Fruit fly (Drosophila melanogaster) whole organism, embryonic: ENCODE measurements around the gene beat-Vc.

Source experiments
- ATbp ChIP-seq: fragments of 200-800 bp; sonication (Bioruptor generic); optimal IDR thresholded peaks from 2 replicates; lab custom pipeline; 2017; ENCODE audit warnings: missing biosample characterization, mild to moderate bottlenecking, missing genetic modification characterization, missing genetic modification reagents
- B-H2 ChIP-seq: fragments of 200-800 bp; sonication (Bioruptor generic); optimal IDR thresholded peaks from 2 replicates; lab custom pipeline; 2018; ENCODE audit warnings: missing biosample characterization, mild to moderate bottlenecking, missing genetic modification characterization
- CG11085 ChIP-seq: fragments of 200-800 bp; sonication (Bioruptor generic); IDR thresholded peaks from 2 replicates; pipeline ENCODE4 v1.3.6; 2022; ENCODE audit warnings: missing biosample characterization, missing genetic modification characterization
- CG11456 ChIP-seq: fragments of 200-800 bp; sonication (Bioruptor generic); IDR thresholded peaks from 3 replicates; pipeline ENCODE4 v1.3.6; 2022; ENCODE audit warnings: missing biosample characterization, missing genetic modification characterization
- CG11504 ChIP-seq: fragments of 200-800 bp; sonication (Bioruptor generic); optimal IDR thresholded peaks from 3 replicates; lab custom pipeline; 2019; ENCODE audit warnings: missing biosample characterization, mild to moderate bottlenecking, missing genetic modification characterization, moderate library complexity
- CG12219 ChIP-seq: fragments of 200-800 bp; sonication (Bioruptor generic); optimal IDR thresholded peaks from 3 replicates; lab custom pipeline; 2018; ENCODE audit warnings: missing biosample characterization, mild to moderate bottlenecking, missing genetic modification characterization
- CG12659 ChIP-seq: fragments of 200-800 bp; sonication (Bioruptor generic); optimal IDR thresholded peaks from 3 replicates; lab custom pipeline; 2017; ENCODE audit warnings: mild to moderate bottlenecking, missing biosample characterization, missing genetic modification reagents, missing genetic modification characterization
- CG12769 ChIP-seq: fragments of 200-800 bp; sonication (Bioruptor generic); optimal IDR thresholded peaks from 2 replicates; lab custom pipeline; 2019; ENCODE audit warnings: missing biosample characterization, mild to moderate bottlenecking, missing genetic modification characterization, moderate library complexity
- CG13775 ChIP-seq: fragments of 200-800 bp; sonication (Bioruptor generic); optimal IDR thresholded peaks from 3 replicates; lab custom pipeline; 2017; ENCODE audit warnings: missing biosample characterization, mild to moderate bottlenecking, missing genetic modification characterization
- CG17829 ChIP-seq: fragments of 200-800 bp; optimal IDR thresholded peaks from 2 replicates; lab custom pipeline; 2019; ENCODE audit warnings: missing biosample characterization, mild to moderate bottlenecking, missing genetic modification characterization, moderate library complexity
- CG18262 ChIP-seq: fragments of 200-800 bp; optimal IDR thresholded peaks from 3 replicates; lab custom pipeline; 2019; ENCODE audit warnings: missing biosample characterization, mild to moderate bottlenecking, missing genetic modification characterization, moderate library complexity
- CG18764 ChIP-seq: fragments of 200-800 bp; sonication (Bioruptor generic); optimal IDR thresholded peaks from 3 replicates; lab custom pipeline; 2016; ENCODE audit warnings: missing biosample characterization, missing genetic modification characterization
- CG2116 ChIP-seq: fragments of 200-800 bp; sonication (Bioruptor generic); optimal IDR thresholded peaks from 3 replicates; lab custom pipeline; 2018; ENCODE audit warnings: missing biosample characterization, mild to moderate bottlenecking, missing genetic modification characterization
- CG2129 ChIP-seq: fragments of 200-800 bp; sonication (Bioruptor generic); IDR thresholded peaks from 2 replicates; pipeline ENCODE4 v1.3.6; 2022; ENCODE audit warnings: missing biosample characterization, missing genetic modification characterization; ENCODE audit not compliant: partially characterized antibody
- CG2678 ChIP-seq: fragments of 200-800 bp; sonication (Bioruptor generic); optimal IDR thresholded peaks from 3 replicates; lab custom pipeline; 2019; ENCODE audit warnings: missing biosample characterization, mild to moderate bottlenecking, missing genetic modification characterization, moderate library complexity
- CG30020 ChIP-seq: fragments of 200-800 bp; optimal IDR thresholded peaks from 2 replicates; lab custom pipeline; 2019; ENCODE audit warnings: missing biosample characterization, mild to moderate bottlenecking, missing genetic modification characterization, moderate library complexity
- CG3281 ChIP-seq: fragments of 200-800 bp; sonication (Bioruptor generic); optimal IDR thresholded peaks from 3 replicates; lab custom pipeline; 2017; ENCODE audit warnings: missing biosample characterization, mild to moderate bottlenecking, missing genetic modification characterization
- CG34422 ChIP-seq: fragments of 200-800 bp; sonication (Bioruptor generic); IDR thresholded peaks from 3 replicates; pipeline ENCODE4 v1.3.6; 2022; ENCODE audit warnings: missing biosample characterization, missing genetic modification characterization
- CG4282 ChIP-seq: fragments of 200-800 bp; sonication (Bioruptor generic); optimal IDR thresholded peaks from 2 replicates; lab custom pipeline; 2016; ENCODE audit warnings: missing biosample characterization, missing genetic modification characterization
- CG4404 ChIP-seq: fragments of 200-800 bp; sonication (Bioruptor generic); IDR thresholded peaks from 2 replicates; pipeline ENCODE4 v1.3.6; 2022; ENCODE audit warnings: missing biosample characterization, missing genetic modification characterization
- CG4854 ChIP-seq: fragments of 200-800 bp; sonication (Bioruptor generic); optimal IDR thresholded peaks from 2 replicates; lab custom pipeline; 2016; ENCODE audit warnings: missing biosample characterization, missing genetic modification characterization, inconsistent platforms
- CG5953 ChIP-seq: fragments of 200-800 bp; sonication (Bioruptor generic); IDR thresholded peaks from 2 replicates; pipeline ENCODE4 v1.3.6; 2022; ENCODE audit warnings: missing biosample characterization, missing genetic modification characterization
- CG6765 ChIP-seq: fragments of 200-800 bp; sonication (Bioruptor generic); optimal IDR thresholded peaks from 3 replicates; lab custom pipeline; 2017; ENCODE audit warnings: missing biosample characterization, mild to moderate bottlenecking, missing genetic modification characterization
- CG6791 ChIP-seq: fragments of 200-800 bp; sonication (Bioruptor generic); IDR thresholded peaks from 3 replicates; pipeline ENCODE4 v1.3.6; 2022; ENCODE audit warnings: missing biosample characterization, missing genetic modification characterization; ENCODE audit not compliant: partially characterized antibody
- CG8089 ChIP-seq: fragments of 200-800 bp; sonication (Bioruptor generic); optimal IDR thresholded peaks from 3 replicates; lab custom pipeline; 2016; ENCODE audit warnings: missing biosample characterization, missing genetic modification characterization
- CG8281 ChIP-seq: fragments of 200-800 bp; sonication (Bioruptor generic); optimal IDR thresholded peaks from 2 replicates; lab custom pipeline; 2018; ENCODE audit warnings: missing biosample characterization, mild to moderate bottlenecking, missing genetic modification characterization, moderate library complexity
- CG9817 ChIP-seq: fragments of 200-800 bp; sonication (Bioruptor generic); optimal IDR thresholded peaks from 2 replicates; lab custom pipeline; 2018; ENCODE audit warnings: missing biosample characterization, mild to moderate bottlenecking, missing genetic modification characterization, moderate library complexity
- D19A ChIP-seq: fragments of 200-800 bp; optimal IDR thresholded peaks from 3 replicates; lab custom pipeline; 2019; ENCODE audit warnings: missing biosample characterization, mild to moderate bottlenecking, missing genetic modification characterization, moderate library complexity
- Dp ChIP-seq: fragments of 200-800 bp; sonication (Bioruptor generic); optimal IDR thresholded peaks from 2 replicates; lab custom pipeline; 2018; ENCODE audit warnings: missing biosample characterization, mild to moderate bottlenecking, missing genetic modification characterization, moderate library complexity
- Drgx ChIP-seq: fragments of 200-800 bp; sonication (Bioruptor generic); IDR thresholded peaks from 2 replicates; pipeline ENCODE4 v1.3.6; 2022; ENCODE audit warnings: missing biosample characterization, missing genetic modification characterization
- Fer3 ChIP-seq: fragments of 200-800 bp; sonication (Bioruptor generic); optimal IDR thresholded peaks from 2 replicates; lab custom pipeline; 2018; ENCODE audit warnings: missing biosample characterization, mild to moderate bottlenecking, missing genetic modification characterization, moderate library complexity
- HLHmδ ChIP-seq: fragments of 200-800 bp; sonication (Bioruptor generic); optimal IDR thresholded peaks from 2 replicates; lab custom pipeline; 2018; ENCODE audit warnings: missing biosample characterization, mild to moderate bottlenecking, missing genetic modification characterization, moderate library complexity
- Hmx ChIP-seq: fragments of 200-800 bp; sonication (Bioruptor generic); optimal IDR thresholded peaks from 2 replicates; lab custom pipeline; 2016; ENCODE audit warnings: missing biosample characterization, missing genetic modification characterization
- MESR4 ChIP-seq: fragments of 200-800 bp; sonication (Bioruptor generic); optimal IDR thresholded peaks from 2 replicates; lab custom pipeline; 2018; ENCODE audit warnings: missing biosample characterization, mild to moderate bottlenecking, missing genetic modification characterization, moderate library complexity
- Meics ChIP-seq: fragments of 200-800 bp; sonication (Bioruptor generic); optimal IDR thresholded peaks from 2 replicates; lab custom pipeline; 2017; ENCODE audit warnings: missing biosample characterization, mild to moderate bottlenecking, missing genetic modification characterization
- Mrtf ChIP-seq: fragments of 200-800 bp; sonication (Bioruptor generic); IDR thresholded peaks from 3 replicates; pipeline ENCODE4 v1.3.6; 2022; ENCODE audit warnings: missing biosample characterization, missing genetic modification characterization
- Myb ChIP-seq: fragments of 200-800 bp; sonication (Bioruptor generic); optimal IDR thresholded peaks from 2 replicates; lab custom pipeline; 2016; ENCODE audit warnings: missing biosample characterization, missing genetic modification characterization
- Ptx1 ChIP-seq: fragments of 200-800 bp; sonication (Bioruptor generic); IDR thresholded peaks from 2 replicates; pipeline ENCODE4 v1.3.6; 2022; ENCODE audit warnings: missing biosample characterization, missing genetic modification characterization
- amos ChIP-seq: fragments of 200-800 bp; sonication (Bioruptor generic); IDR thresholded peaks from 2 replicates; pipeline ENCODE4 v1.3.6; 2022; ENCODE audit warnings: missing biosample characterization, missing genetic modification characterization; ENCODE audit not compliant: partially characterized antibody
- bcd ChIP-seq: fragments of 200-800 bp; sonication (Bioruptor generic); optimal IDR thresholded peaks from 2 replicates; lab custom pipeline; 2017; ENCODE audit warnings: missing biosample characterization, mild to moderate bottlenecking, missing genetic modification characterization
- ftz-f1 ChIP-seq: fragments of 200-800 bp; sonication (Bioruptor generic); optimal IDR thresholded peaks from 2 replicates; lab custom pipeline; 2016; ENCODE audit warnings: missing biosample characterization, missing genetic modification characterization
- h ChIP-seq: fragments of >200 bp; optimal IDR thresholded peaks from 2 replicates; lab custom pipeline; 2017
- jigr1 ChIP-seq: fragments of 200-800 bp; sonication (Bioruptor generic); IDR thresholded peaks from 3 replicates; pipeline ENCODE4 v1.3.6; 2022; ENCODE audit warnings: missing biosample characterization, missing genetic modification characterization
- lbe ChIP-seq: fragments of 200-800 bp; sonication (Bioruptor generic); optimal IDR thresholded peaks from 2 replicates; lab custom pipeline; 2016; ENCODE audit warnings: missing biosample characterization, mild to moderate bottlenecking, missing genetic modification characterization
- lilli ChIP-seq: fragments of 200-800 bp; sonication (Bioruptor generic); optimal IDR thresholded peaks from 3 replicates; lab custom pipeline; 2016; ENCODE audit warnings: missing biosample characterization, missing genetic modification characterization
- mirr ChIP-seq: fragments of 200-800 bp; sonication (Bioruptor generic); optimal IDR thresholded peaks from 3 replicates; lab custom pipeline; 2018; ENCODE audit warnings: missing biosample characterization, mild to moderate bottlenecking, missing genetic modification characterization
- schlank ChIP-seq: fragments of 200-800 bp; sonication (Bioruptor generic); optimal IDR thresholded peaks from 2 replicates; lab custom pipeline; 2018; ENCODE audit warnings: missing biosample characterization, mild to moderate bottlenecking, missing genetic modification characterization
- sd ChIP-seq: fragments of 200-800 bp; sonication (Bioruptor generic); optimal IDR thresholded peaks from 3 replicates; lab custom pipeline; 2018; ENCODE audit warnings: missing biosample characterization, mild to moderate bottlenecking, missing genetic modification characterization, moderate library complexity
- sisA ChIP-seq: fragments of 200-800 bp; sonication (Bioruptor generic); IDR thresholded peaks from 2 replicates; pipeline ENCODE4 v1.3.6; 2022; ENCODE audit warnings: missing biosample characterization, missing genetic modification characterization
- sug ChIP-seq: fragments of 200-800 bp; optimal IDR thresholded peaks from 2 replicates; lab custom pipeline; 2019; ENCODE audit warnings: missing biosample characterization, mild to moderate bottlenecking, missing genetic modification characterization, moderate library complexity
- tio ChIP-seq: fragments of 200-800 bp; sonication (Bioruptor generic); optimal IDR thresholded peaks from 2 replicates; lab custom pipeline; 2017; ENCODE audit warnings: missing biosample characterization, missing genetic modification characterization, inconsistent platforms
- ttk ChIP-seq: fragments of 200-800 bp; sonication (Bioruptor generic); IDR thresholded peaks from 2 replicates; pipeline ENCODE4 v2.1.2; 2022; ENCODE audit warnings: missing biosample characterization, missing genetic modification characterization

Gene beat-Vc

dm6 chr3R:12716251-12716650 lies 66.8 kb downstream of the beat-Vc start (continued):
- TF ChIP-seq B-H2 (peak; percentile 60), Hmx (GFP tag; lab: Kevin White, UChicago) (no peak), HLHmδ (no peak), Dp (GFP tag; lab: Kevin White, UChicago) (no peak), lbe (GFP tag; lab: Kevin White, UChicago) (no peak), CG2129 (GFP tag; lab: Robert Waterston, UW) (no peak), jigr1 (GFP tag; lab: Robert Waterston, UW) (no peak), CG17829 (no peak), ftz-f1 (no peak), ATbp (no peak), schlank (tag; lab: Kevin White, UChicago) (peak; percentile 16), CG6791 (GFP tag; lab: Robert Waterston, UW) (no peak), CG30020 (tag; lab: Kevin White, UChicago) (no peak), CG4404 (GFP tag; lab: Robert Waterston, UW) (no peak), amos (GFP tag; lab: Robert Waterston, UW) (no peak), MESR4 (GFP tag; lab: Kevin White, UChicago) (no peak), Mrtf (GFP tag; lab: Robert Waterston, UW) (no peak), CG2116 (GFP tag; lab: Kevin White, UChicago) (no peak), CG2678 (tag; lab: Kevin White, UChicago) (peak; percentile 55), CG8281 (tag; lab: Kevin White, UChicago) (peak; percentile 25), Fer3 (peak; percentile 40), CG12659 (peak; percentile 7), CG4854 (no peak), Ptx1 (no peak), CG11456 (no peak), Myb (GFP tag; lab: Kevin White, UChicago) (no peak), sug (peak; percentile 43), CG12219 (GFP tag; lab: Kevin White, UChicago) (no peak), CG13775 (no peak), CG4282 (GFP tag; lab: Kevin White, UChicago) (no peak), CG6765 (peak; percentile 57), Drgx (GFP tag; lab: Robert Waterston, UW) (no peak), mirr (GFP tag; lab: Kevin White, UChicago) (peak; percentile 84), CG34422 (GFP tag; lab: Robert Waterston, UW) (no peak), lilli (GFP tag; lab: Kevin White, UChicago) (no peak), CG18262 (tag; lab: Kevin White, UChicago) (no peak), ttk (GFP tag; lab: Robert Waterston, UW) (no peak), sisA (GFP tag; lab: Robert Waterston, UW) (no peak), D19A (tag; lab: Kevin White, UChicago) (no peak), sd (tag; lab: Kevin White, UChicago) (peak; percentile 22), CG12769 (tag; lab: Kevin White, UChicago) (peak; percentile 47), CG8089 (no peak), h (lab: Kevin White, UChicago) (no peak), CG3281 (GFP tag; lab: Kevin White, UChicago) (peak; percentile 16), CG18764 (GFP tag; lab: Kevin White, UChicago) (no peak), tio (GFP tag; lab: Kevin White, UChicago) (no peak), CG5953 (no peak), CG11085 (no peak), bcd (GFP tag; lab: Kevin White, UChicago) (no peak), CG11504 (no peak), Meics (GFP tag; lab: Kevin White, UChicago) (peak; percentile 7), CG9817 (tag; lab: Kevin White, UChicago) (no peak)
